Worm (Caenorhabditis elegans) whole organism, L4 larva: ENCODE measurements around the gene sprr-2.

Source experiments
- D1046.2 ChIP-seq: fragments of 200-800 bp; sonication (Bioruptor generic); IDR thresholded peaks from 2 replicates; pipeline ENCODE4 v1.3.6; 2022; ENCODE audit warnings: missing genetic modification characterization, missing compliant biosample characterization
- F10B5.3 ChIP-seq: sonication (generic microtip); optimal IDR thresholded peaks from 2 replicates; lab custom pipeline; 2016; ENCODE audit warnings: mild to moderate bottlenecking, missing genetic modification characterization, missing compliant biosample characterization
- F37D6.2 ChIP-seq: sonication (generic microtip); optimal IDR thresholded peaks from 2 replicates; lab custom pipeline; 2016; ENCODE audit warnings: mild to moderate bottlenecking, missing genetic modification characterization, missing compliant biosample characterization
- F44E2.7 ChIP-seq: fragments of 200-800 bp; sonication (Bioruptor generic); IDR thresholded peaks from 2 replicates; pipeline ENCODE4 v2.1.2; 2022; ENCODE audit warnings: missing genetic modification characterization, missing compliant biosample characterization
- R02D3.7 ChIP-seq: fragments of 150-350 bp; sonication (generic microtip); optimal IDR thresholded peaks from 3 replicates; lab custom pipeline; 2014; ENCODE audit warnings: missing biosample characterization, missing genetic modification characterization
- T20F7.1 ChIP-seq: fragments of 200-800 bp; sonication (Bioruptor generic); optimal IDR thresholded peaks from 2 replicates; lab custom pipeline; 2018; ENCODE audit warnings: mild to moderate bottlenecking, missing genetic modification characterization, missing compliant biosample characterization
- Y105C5A.15 ChIP-seq: fragments of 200-800 bp; sonication (Bioruptor generic); IDR thresholded peaks from 2 replicates; pipeline ENCODE4 v1.3.6; 2022; ENCODE audit warnings: missing genetic modification characterization, missing compliant biosample characterization
- Y48G9A.11 ChIP-seq: fragments of 200-800 bp; sonication (Bioruptor generic); IDR thresholded peaks from 2 replicates; pipeline ENCODE4 v1.3.6; 2022; ENCODE audit warnings: missing genetic modification reagents, missing genetic modification characterization, missing compliant biosample characterization
- ZK546.5 ChIP-seq, 2 experiments: sonication (generic microtip); optimal IDR thresholded peaks; 2 replicates each; lab custom pipeline; 2017; ENCODE audit warnings: missing biosample characterization in 2 of 2, missing genetic modification characterization in 2 of 2
- ceh-20 ChIP-seq: fragments of 200-800 bp; sonication (Bioruptor generic); IDR thresholded peaks from 2 replicates; pipeline ENCODE4 v1.3.6; 2022; ENCODE audit warnings: missing genetic modification reagents, missing genetic modification characterization, missing compliant biosample characterization
- cey-2 ChIP-seq: sonication (generic microtip); optimal IDR thresholded peaks from 3 replicates; lab custom pipeline; 2017; ENCODE audit warnings: missing genetic modification characterization, mild to moderate bottlenecking, missing compliant biosample characterization, antibody characterized with exemption, borderline replicate concordance; ENCODE audit not compliant: insufficient read depth
- ctbp-1 ChIP-seq: fragments of 200-800 bp; sonication (Bioruptor generic); IDR thresholded peaks from 2 replicates; pipeline ENCODE4 v1.3.6; 2022; ENCODE audit warnings: missing genetic modification reagents, missing genetic modification characterization, missing compliant biosample characterization
- daf-19 ChIP-seq: fragments of 200-800 bp; sonication (Bioruptor generic); conservative IDR thresholded peaks from 2 replicates; pipeline ENCODE4 v1.3.6; 2022; ENCODE audit warnings: missing genetic modification characterization, missing compliant biosample characterization
- dmd-6 ChIP-seq: fragments of 200-800 bp; sonication (Bioruptor generic); IDR thresholded peaks from 2 replicates; pipeline ENCODE4 v1.3.6; 2022; ENCODE audit warnings: missing genetic modification reagents, missing genetic modification characterization, missing compliant biosample characterization
- dmd-8 ChIP-seq: fragments of 200-800 bp; sonication (Bioruptor generic); IDR thresholded peaks from 2 replicates; pipeline ENCODE4 v1.3.6; 2022; ENCODE audit warnings: missing genetic modification characterization, missing compliant biosample characterization
- dpl-1 ChIP-seq: fragments of 150-350 bp; optimal IDR thresholded peaks from 2 replicates; lab custom pipeline; 2014; ENCODE audit warnings: missing biosample characterization, missing genetic modification reagents, missing genetic modification characterization
- dve-1 ChIP-seq: sonication (generic microtip); optimal IDR thresholded peaks from 2 replicates; lab custom pipeline; 2017; ENCODE audit warnings: antibody characterized with exemption, mild to moderate bottlenecking, missing genetic modification characterization, missing compliant biosample characterization; ENCODE audit not compliant: insufficient read depth
- egl-27 ChIP-seq: sonication (generic microtip); optimal IDR thresholded peaks from 3 replicates; lab custom pipeline; 2017; ENCODE audit warnings: missing biosample characterization, missing genetic modification reagents, missing genetic modification characterization
- egl-43 ChIP-seq: fragments of 200-800 bp; sonication (Bioruptor generic); IDR thresholded peaks from 2 replicates; pipeline ENCODE4 v1.3.6; 2022; ENCODE audit warnings: missing genetic modification reagents, missing genetic modification characterization, missing compliant biosample characterization
- hlh-11 ChIP-seq: fragments of 200-800 bp; sonication (Bioruptor generic); optimal IDR thresholded peaks from 2 replicates; lab custom pipeline; 2018; ENCODE audit warnings: mild to moderate bottlenecking, missing genetic modification characterization, missing compliant biosample characterization
- hlh-30 ChIP-seq: sonication (generic microtip); optimal IDR thresholded peaks from 2 replicates; lab custom pipeline; 2017; ENCODE audit warnings: antibody characterized with exemption, mild to moderate bottlenecking, missing genetic modification characterization, missing compliant biosample characterization; ENCODE audit not compliant: insufficient read depth
- lim-7 ChIP-seq: fragments of 200-800 bp; sonication (Bioruptor generic); IDR thresholded peaks from 2 replicates; pipeline ENCODE4 v1.3.6; 2022; ENCODE audit warnings: missing genetic modification characterization, missing compliant biosample characterization
- lin-1 ChIP-seq: fragments of 200-800 bp; sonication (Bioruptor generic); IDR thresholded peaks from 2 replicates; pipeline ENCODE4 v1.3.6; 2022; ENCODE audit warnings: missing genetic modification reagents, missing genetic modification characterization, missing compliant biosample characterization
- lsy-2 ChIP-seq, 2 experiments: fragments of 150-350 bp in 1 of 2; sonication (generic microtip) in 1 of 2; optimal IDR thresholded peaks; 2 replicates each; lab custom pipeline; 2014 to 2017; ENCODE audit warnings: missing biosample characterization in 2 of 2, missing genetic modification characterization in 2 of 2
- madf-9 ChIP-seq: fragments of 200-800 bp; sonication (Bioruptor generic); conservative IDR thresholded peaks from 2 replicates; pipeline ENCODE4 v1.3.6; 2022; ENCODE audit warnings: missing genetic modification reagents, missing genetic modification characterization, missing compliant biosample characterization
- mdl-1 ChIP-seq, 2 experiments: fragments of 150-350 bp in 1 of 2; sonication (generic microtip) in 1 of 2; optimal IDR thresholded peaks; 2 replicates each; lab custom pipeline; 2014 to 2017; ENCODE audit warnings: missing biosample characterization in 2 of 2, missing genetic modification characterization in 2 of 2
- mdt-29 ChIP-seq: fragments of 200-800 bp; sonication (Bioruptor generic); IDR thresholded peaks from 2 replicates; pipeline ENCODE4 v1.3.6; 2022; ENCODE audit warnings: missing genetic modification reagents, missing genetic modification characterization, missing compliant biosample characterization
- mxl-3 ChIP-seq: fragments of 200-800 bp; sonication (Bioruptor generic); optimal IDR thresholded peaks from 2 replicates; lab custom pipeline; 2018; ENCODE audit warnings: mild to moderate bottlenecking, missing genetic modification characterization, missing compliant biosample characterization
- nhr-25 ChIP-seq: sonication (generic microtip); optimal IDR thresholded peaks from 2 replicates; lab custom pipeline; 2017; ENCODE audit warnings: missing genetic modification characterization, mild to moderate bottlenecking, missing compliant biosample characterization, antibody characterized with exemption, moderate library complexity, borderline replicate concordance; ENCODE audit not compliant: insufficient read depth
- nhr-28 ChIP-seq: fragments of 150-350 bp; optimal IDR thresholded peaks from 2 replicates; lab custom pipeline; 2014; ENCODE audit warnings: missing biosample characterization, missing genetic modification characterization
- nhr-42 ChIP-seq: fragments of 200-800 bp; sonication (Bioruptor generic); IDR thresholded peaks from 2 replicates; pipeline ENCODE4 v1.3.6; 2022; ENCODE audit warnings: missing genetic modification characterization, missing compliant biosample characterization
- nhr-76 ChIP-seq: fragments of 150-350 bp; optimal IDR thresholded peaks from 2 replicates; lab custom pipeline; 2014; ENCODE audit warnings: missing biosample characterization, missing genetic modification characterization
- nhr-77 ChIP-seq: fragments of 150-350 bp; optimal IDR thresholded peaks from 2 replicates; lab custom pipeline; 2014; ENCODE audit warnings: missing biosample characterization, missing genetic modification characterization
- pha-4 ChIP-seq, 2 experiments: fragments of 150-350 bp in 1 of 2; fragments of 200-800 bp in 1 of 2; sonication (Bioruptor generic) in 1 of 2; IDR thresholded peaks in 1 of 2; optimal IDR thresholded peaks in 1 of 2; 2 replicates each; pipeline versions ENCODE4 v1.3.6 to Lab custom; 2014 to 2022; ENCODE audit warnings: missing genetic modification characterization in 2 of 2, missing genetic modification reagents in 2 of 2, missing biosample characterization in 1 of 2, missing compliant biosample characterization in 1 of 2
- php-3 ChIP-seq: fragments of 200-800 bp; sonication (Bioruptor generic); IDR thresholded peaks from 2 replicates; pipeline ENCODE4 v1.3.6; 2022; ENCODE audit warnings: missing genetic modification reagents, missing genetic modification characterization, missing compliant biosample characterization
- rbr-2 ChIP-seq: sonication (generic microtip); optimal IDR thresholded peaks from 2 replicates; lab custom pipeline; 2016; ENCODE audit warnings: missing genotype, missing genetic modification characterization, missing compliant biosample characterization
- sdz-12 ChIP-seq: fragments of 200-800 bp; sonication (Bioruptor generic); optimal IDR thresholded peaks from 2 replicates; lab custom pipeline; 2018; ENCODE audit warnings: mild to moderate bottlenecking, missing genetic modification characterization, missing compliant biosample characterization
- skn-1 ChIP-seq: fragments of 150-350 bp; optimal IDR thresholded peaks from 2 replicates; lab custom pipeline; 2014; ENCODE audit warnings: missing biosample characterization, missing genetic modification characterization
- snpc-1.2 ChIP-seq: fragments of 200-800 bp; sonication (Bioruptor generic); IDR thresholded peaks from 2 replicates; pipeline ENCODE4 v1.3.6; 2022; ENCODE audit warnings: missing genetic modification reagents, missing genetic modification characterization, missing compliant biosample characterization
- tag-97 ChIP-seq: fragments of 200-800 bp; sonication (Bioruptor generic); IDR thresholded peaks from 2 replicates; pipeline ENCODE4 v1.3.6; 2022; ENCODE audit warnings: missing genetic modification characterization, missing compliant biosample characterization
- tra-1 ChIP-seq: fragments of 200-800 bp; sonication (Bioruptor generic); IDR thresholded peaks from 2 replicates; pipeline ENCODE4 v1.3.6; 2022; ENCODE audit warnings: missing genetic modification reagents, missing genetic modification characterization, missing compliant biosample characterization
- vab-7 ChIP-seq: fragments of 200-800 bp; sonication (Bioruptor generic); IDR thresholded peaks from 2 replicates; pipeline ENCODE4 v1.3.6; 2022; ENCODE audit warnings: missing genetic modification reagents, missing genetic modification characterization, missing compliant biosample characterization
- zag-1 ChIP-seq: fragments of 150-350 bp; optimal IDR thresholded peaks from 2 replicates; lab custom pipeline; 2014; ENCODE audit warnings: missing biosample characterization, missing genetic modification characterization
- zfp-2 ChIP-seq: sonication (generic microtip); optimal IDR thresholded peaks from 2 replicates; lab custom pipeline; 2016; ENCODE audit warnings: mild to moderate bottlenecking, missing genetic modification characterization, missing compliant biosample characterization
- zfp-3 ChIP-seq: fragments of 200-800 bp; sonication (Bioruptor generic); conservative IDR thresholded peaks from 2 replicates; pipeline ENCODE4 v1.3.6; 2022; ENCODE audit warnings: missing genetic modification reagents, missing genetic modification characterization, missing compliant biosample characterization
- zip-11 ChIP-seq: fragments of 200-800 bp; sonication (Bioruptor generic); IDR thresholded peaks from 2 replicates; pipeline ENCODE4 v1.3.6; 2022; ENCODE audit warnings: missing genetic modification characterization, missing compliant biosample characterization
- ztf-7 ChIP-seq: fragments of 150-350 bp; optimal IDR thresholded peaks from 2 replicates; lab custom pipeline; 2014; ENCODE audit warnings: missing biosample characterization, missing genetic modification characterization

sprr-2 gene

DNA sequence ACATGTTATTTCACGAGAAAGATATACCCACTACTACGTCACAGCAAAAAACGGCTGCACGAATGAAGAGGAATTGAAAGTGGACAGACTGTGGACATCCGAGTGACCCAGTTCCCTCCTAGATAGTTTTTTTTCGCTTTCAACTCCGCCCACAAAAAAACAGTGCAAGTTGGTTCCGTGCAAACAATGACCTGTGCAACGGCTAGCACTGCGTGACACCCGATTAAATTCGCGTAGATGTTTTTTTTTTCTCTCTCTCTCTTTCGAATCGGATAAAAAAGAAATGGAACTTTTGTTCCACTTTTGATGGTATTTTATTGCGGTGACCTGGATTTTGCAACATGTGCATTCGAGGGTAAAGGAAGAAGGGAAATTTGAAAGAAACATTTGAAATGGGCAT is 48.0 kb upstream of the sprr-2 start:
- TF ChIP-seq sdz-12 (GFP tag; lab: Kevin White, UChicago) (no peak), nhr-28 (tag; lab: Kevin White, UChicago) (peak; percentile 1), F37D6.2 (tag; lab: Kevin White, UChicago) (no peak), pha-4 (GFP tag; IDR thresholded peaks at IDR 0.05; lab: Robert Waterston, UW) (no peak), pha-4 (tag; optimal IDR thresholded peaks at IDR 0.05; lab: Kevin White, UChicago) (peak; percentile 89), nhr-25 (tag; lab: Kevin White, UChicago) (peak; percentile 6), mxl-3 (no peak), hlh-30 (tag; lab: Kevin White, UChicago) (peak; percentile 10), hlh-11 (tag; lab: Kevin White, UChicago) (peak; percentile 46)

DNA sequence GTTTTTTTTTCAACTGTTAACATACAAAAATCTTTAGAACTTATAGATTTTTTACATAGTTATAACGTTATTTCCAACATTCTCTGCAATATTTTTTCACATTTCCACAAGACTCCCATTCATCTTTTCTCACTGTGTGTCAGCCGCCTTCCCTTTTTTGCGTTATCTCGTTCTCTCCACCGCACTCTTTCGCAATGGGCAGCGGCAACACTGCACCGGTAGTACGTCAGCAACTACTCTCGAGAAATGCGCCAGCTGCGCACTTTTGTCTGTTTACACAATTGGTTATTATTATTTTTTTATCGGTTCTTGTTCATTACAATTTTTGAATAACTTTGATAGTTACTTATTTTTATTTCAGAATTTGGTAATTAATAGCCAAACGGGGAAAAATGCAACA is 46.3 kb upstream of the sprr-2 start, which contains the start of gene C05G5.2:
TSS of gene C05G5.2 (plus strand) at position 356 of the 400 bp plus-strand sequence.
- TF ChIP-seq snpc-1.2 (no peak), nhr-42 (GFP tag; lab: Robert Waterston, UW) (0 out of 2 replicates have a peak, but pooled peaks have one; percentile 33), dmd-6 (GFP tag; lab: Robert Waterston, UW) (peak; percentile 92), F10B5.3 (no peak), Y48G9A.11 (GFP tag; lab: Robert Waterston, UW) (no peak), F44E2.7 (GFP tag; lab: Robert Waterston, UW) (no peak), vab-7 (GFP tag; lab: Robert Waterston, UW) (peak; percentile 66), pha-4 (GFP tag; IDR thresholded peaks at IDR 0.05; lab: Robert Waterston, UW) (peak; percentile 81), pha-4 (tag; optimal IDR thresholded peaks at IDR 0.05; lab: Kevin White, UChicago) (peak; percentile 81), lim-7 (no peak), mdt-29 (GFP tag; lab: Robert Waterston, UW) (no peak), Y105C5A.15 (GFP tag; lab: Robert Waterston, UW) (no peak), zfp-3 (GFP tag; lab: Robert Waterston, UW) (no peak), nhr-76 (tag; lab: Kevin White, UChicago) (no peak), R02D3.7 (tag; lab: Kevin White, UChicago) (no peak), egl-27 (tag; lab: Kevin White, UChicago) (no peak), ZK546.5 (tag; optimal IDR thresholded peaks at IDR 0.05; lab: Kevin White, UChicago) (no peak), php-3 (GFP tag; lab: Robert Waterston, UW) (peak; percentile 57; the same call in 1 of the 2 replicates), tag-97 (GFP tag; lab: Robert Waterston, UW) (no peak), daf-19 (GFP tag; lab: Robert Waterston, UW) (no peak), skn-1 (tag; lab: Kevin White, UChicago) (no peak), nhr-77 (peak; percentile 97), lsy-2 (tag; optimal IDR thresholded peaks at IDR 0.05; lab: Kevin White, UChicago) (peak; percentile 48 to 92), mdl-1 (tag; optimal IDR thresholded peaks at IDR 0.05; lab: Kevin White, UChicago) (peak; percentile 40 to 89), ztf-7 (peak; percentile 58), ctbp-1 (GFP tag; lab: Robert Waterston, UW) (peak; percentile 69), rbr-2 (tag; lab: Kevin White, UChicago) (peak; percentile 91), F37D6.2 (tag; lab: Kevin White, UChicago) (peak; percentile 73), cey-2 (tag; lab: Kevin White, UChicago) (peak; percentile 6), D1046.2 (GFP tag; lab: Robert Waterston, UW) (no peak), sdz-12 (GFP tag; lab: Kevin White, UChicago) (no peak), zip-11 (no peak), T20F7.1 (peak; percentile 83), dve-1 (tag; lab: Kevin White, UChicago) (peak; percentile 99), dmd-8 (GFP tag; lab: Robert Waterston, UW) (no peak), ceh-20 (GFP tag; lab: Robert Waterston, UW) (peak; percentile 69), hlh-30 (tag; lab: Kevin White, UChicago) (peak; percentile 89), lin-1 (GFP tag; lab: Robert Waterston, UW) (no peak), tra-1 (GFP tag; lab: Robert Waterston, UW) (peak; percentile 57; the same call in 1 of the 2 replicates), zfp-2 (tag; lab: Kevin White, UChicago) (no peak), mxl-3 (peak; percentile 97), zag-1 (tag; lab: Kevin White, UChicago) (no peak), madf-9 (GFP tag; lab: Robert Waterston, UW) (peak; percentile 55; the same call in 1 of the 2 replicates), dpl-1 (GFP tag; lab: Kevin White, UChicago) (peak; percentile 77), egl-43 (GFP tag; lab: Robert Waterston, UW) (no peak)
